Fruit fly (Drosophila melanogaster): Measurements from ENCODE around the gene Daao2.

The Daao2 gene

DNA sequence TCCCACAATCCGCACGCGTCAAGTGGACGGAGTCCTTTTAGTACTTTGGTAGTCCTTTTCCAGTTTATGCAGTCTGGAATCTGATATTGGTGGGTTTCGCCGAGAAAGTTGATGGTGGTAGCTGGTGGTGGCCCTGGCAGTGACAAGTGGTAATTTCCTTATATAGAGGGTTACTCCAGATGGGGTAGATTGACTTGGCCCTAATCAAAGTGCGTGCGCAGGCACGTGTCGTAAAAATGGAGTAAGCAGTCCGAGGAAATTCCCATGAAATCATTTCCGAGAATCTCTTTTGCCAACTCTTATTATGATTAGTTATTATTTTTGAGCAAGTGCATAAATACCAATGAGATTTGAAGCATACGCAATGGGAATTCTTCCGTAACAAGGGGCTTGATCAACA, 40.6 kb downstream of the Daao2 start (continued):
- TF ChIP-seq Hey (tag; optimal IDR thresholded peaks at IDR 0.05) (peak; percentile 88), ttk (GFP tag; IDR thresholded peaks at IDR 0.05) (no peak)

dm6 chr2L:6850963-6851362, 48.2 kb downstream of the Daao2 start:
- TF ChIP-seq CTCF (GFP tag; optimal IDR thresholded peaks at IDR 0.05) (peak; percentile 68), pros (GFP tag; optimal IDR thresholded peaks at IDR 0.05) (peak; percentile 72), Dref (GFP tag; IDR thresholded peaks at IDR 0.05) (0 out of 2 replicates have a peak, but pooled peaks have one; percentile 11), Meics (GFP tag; optimal IDR thresholded peaks at IDR 0.05) (no peak), sc (optimal IDR thresholded peaks at IDR 0.05) (no peak), sc (GFP tag; optimal IDR thresholded peaks at IDR 0.05) (no peak), lab (GFP tag; optimal IDR thresholded peaks at IDR 0.05) (no peak), onecut (GFP tag; IDR thresholded peaks at IDR 0.05) (peak; percentile 71)

dm6 chr2L:6851963-6852671, 49.3 kb downstream of the Daao2 start, which contains the start of gene Rca1:
Gene Rca1 (plus strand): TSS chr2L:6852315.
- peak; percentile 70 for TF ChIP-seq Myb (GFP tag; optimal IDR thresholded peaks at IDR 0.05)
- no peak; the same call in 1 of the 2 replicates for TF ChIP-seq inv (GFP tag; IDR thresholded peaks at IDR 0.05; ENCODE audit: partially characterized antibody)
- TF ChIP-seq CG3847 (GFP tag; IDR thresholded peaks at IDR 0.05) = peak; percentile 38; the same call in 1 of the 2 replicates
- no peak for TF ChIP-seq hbn (GFP tag; IDR thresholded peaks at IDR 0.05; ENCODE audit: partially characterized antibody)
- TF ChIP-seq CG17829 (tag; optimal IDR thresholded peaks at IDR 0.05) = peak; percentile 24
- TF ChIP-seq CG17186 (GFP tag; optimal IDR thresholded peaks at IDR 0.05) = peak; percentile 8
- TF ChIP-seq insv (GFP tag; optimal IDR thresholded peaks at IDR 0.05) = peak in 1 of 2 experiments; percentile 46
- TF ChIP-seq Abd-B (GFP tag; optimal IDR thresholded peaks at IDR 0.05) = peak; percentile 7
- no peak for TF ChIP-seq Sry-β (GFP tag; optimal IDR thresholded peaks at IDR 0.05)
- TF ChIP-seq Dp (GFP tag; optimal IDR thresholded peaks at IDR 0.05) = peak; percentile 42
- no peak for TF ChIP-seq Kr (GFP tag; optimal IDR thresholded peaks at IDR 0.05)
- TF ChIP-seq Dll (GFP tag; IDR thresholded peaks at IDR 0.05; ENCODE audit: partially characterized antibody) = peak; percentile 64; the same call in 3 of the 4 replicates
- TF ChIP-seq nerfin-2 (GFP tag; IDR thresholded peaks at IDR 0.05; ENCODE audit: partially characterized antibody) = no peak; the same call in 1 of the 2 replicates
- peak; percentile 32 for TF ChIP-seq zen (tag; optimal IDR thresholded peaks at IDR 0.05)
- peak; percentile 97 for TF ChIP-seq CG3995 (GFP tag; optimal IDR thresholded peaks at IDR 0.05)
- peak; percentile 74 for TF ChIP-seq stwl (tag; optimal IDR thresholded peaks at IDR 0.05)
- peak; percentile 55 for TF ChIP-seq MESR4 (GFP tag; optimal IDR thresholded peaks at IDR 0.05)
- TF ChIP-seq Sry-δ (GFP tag; optimal IDR thresholded peaks at IDR 0.05) = peak; percentile 60
- peak; percentile 55 for TF ChIP-seq CG4617 (GFP tag; optimal IDR thresholded peaks at IDR 0.05; ENCODE audit: borderline replicate concordance)
- no peak for TF ChIP-seq slbo (GFP tag; IDR thresholded peaks at IDR 0.05)
- no peak for TF ChIP-seq CG11398 (GFP tag; optimal IDR thresholded peaks at IDR 0.05)
- peak; percentile 16 for TF ChIP-seq CG33213 (GFP tag; optimal IDR thresholded peaks at IDR 0.05)
- TF ChIP-seq CG14710 (tag; optimal IDR thresholded peaks at IDR 0.05) = peak; percentile 100
- TF ChIP-seq fru (optimal IDR thresholded peaks at IDR 0.05) = no peak
- no peak for TF ChIP-seq Dbx (GFP tag; IDR thresholded peaks at IDR 0.05)
- TF ChIP-seq CG32767 (GFP tag; IDR thresholded peaks at IDR 0.05) = no peak
- peak; percentile 79 for TF ChIP-seq sens (GFP tag)
- TF ChIP-seq Doc3 (GFP tag; IDR thresholded peaks at IDR 0.05; ENCODE audit: partially characterized antibody) = 0 out of 3 replicates have a peak, but pooled peaks have one; percentile 27
- no peak for TF ChIP-seq corto (GFP tag; optimal IDR thresholded peaks at IDR 0.05)
- peak; percentile 87 for TF ChIP-seq gfzf (GFP tag; optimal IDR thresholded peaks at IDR 0.05)
- no peak for TF ChIP-seq fd96Cb (tag; optimal IDR thresholded peaks at IDR 0.05)
- TF ChIP-seq kay (GFP tag; optimal IDR thresholded peaks at IDR 0.05) = peak; percentile 30
- no peak for TF ChIP-seq CG18476 (GFP tag; optimal IDR thresholded peaks at IDR 0.05)
- no peak for TF ChIP-seq CG9609 (GFP tag; optimal IDR thresholded peaks at IDR 0.05)
- TF ChIP-seq jing (GFP tag; optimal IDR thresholded peaks at IDR 0.05) = no peak
- peak; percentile 85 for TF ChIP-seq pzg (GFP tag; optimal IDR thresholded peaks at IDR 0.05)
- TF ChIP-seq YL-1 (GFP tag; optimal IDR thresholded peaks at IDR 0.05) = peak; percentile 58

Data from whole organism, embryonic.